Worm (Caenorhabditis elegans): Measurements from ENCODE around the gene xbp-1.

xbp-1 gene

DNA sequence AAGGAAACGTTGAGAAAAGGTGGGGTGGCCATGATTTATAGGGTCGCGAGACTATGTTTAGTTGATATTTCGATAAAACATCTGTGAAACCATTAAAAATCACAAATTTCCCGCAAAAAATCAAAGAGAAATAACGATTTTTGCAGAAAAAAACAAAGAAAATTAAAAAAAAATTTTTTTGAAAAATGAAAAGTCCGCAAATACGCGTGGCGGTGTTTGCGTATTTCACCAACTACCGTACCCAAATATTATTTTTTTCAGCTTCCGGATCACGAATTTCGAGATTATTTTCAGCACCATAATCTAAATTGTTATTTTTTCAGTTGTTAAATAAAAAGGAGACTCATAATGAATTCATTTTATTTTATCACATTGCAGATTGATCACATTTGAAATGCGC lies 36.5 kb downstream of the xbp-1 start:
- TF ChIP-seq tab-1 (GFP tag; IDR thresholded peaks at IDR 0.05) (no peak), ref-1 (GFP tag; conservative IDR thresholded peaks at IDR 0.05) (no peak), klf-2 (GFP tag; conservative IDR thresholded peaks at IDR 0.05) (no peak), ztf-29 (GFP tag; IDR thresholded peaks at IDR 0.05) (no peak), cog-1 (tag; optimal IDR thresholded peaks at IDR 0.05) (no peak), ztf-23 (GFP tag; IDR thresholded peaks at IDR 0.05) (no peak), flt-1 (GFP tag; IDR thresholded peaks at IDR 0.05) (no peak), med-1 (GFP tag; optimal IDR thresholded peaks at IDR 0.05; ENCODE audit: insufficient read depth) (no peak), T22C8.4 (GFP tag; IDR thresholded peaks at IDR 0.05) (no peak)

DNA sequence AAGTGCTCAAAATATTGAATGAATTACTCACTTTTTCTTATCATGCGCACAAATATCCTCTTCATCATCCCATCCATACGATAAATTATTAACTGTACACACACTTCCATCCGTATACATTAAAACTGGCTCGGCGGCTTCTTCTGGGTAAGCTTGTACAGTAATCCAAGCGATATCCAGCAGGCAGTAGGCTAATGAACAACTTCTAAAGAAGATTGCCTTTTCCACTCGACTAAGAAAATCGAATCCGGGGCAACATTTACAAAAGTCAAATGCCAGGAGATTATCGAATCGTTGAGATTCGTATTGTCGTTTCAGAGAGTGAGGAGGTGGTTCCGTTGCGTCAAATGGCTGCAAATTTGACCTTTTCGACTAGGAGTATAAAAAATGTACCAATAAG lies 37.8 kb downstream of the xbp-1 start:
- TF ChIP-seq ztf-23 (GFP tag; IDR thresholded peaks at IDR 0.05) (no peak), ref-1 (GFP tag; conservative IDR thresholded peaks at IDR 0.05) (no peak), T22C8.4 (GFP tag; IDR thresholded peaks at IDR 0.05) (no peak), med-1 (GFP tag; optimal IDR thresholded peaks at IDR 0.05; ENCODE audit: insufficient read depth) (no peak), klf-2 (GFP tag; conservative IDR thresholded peaks at IDR 0.05) (no peak), cog-1 (tag; optimal IDR thresholded peaks at IDR 0.05) (no peak), tab-1 (GFP tag; IDR thresholded peaks at IDR 0.05) (no peak), ztf-29 (GFP tag; IDR thresholded peaks at IDR 0.05) (no peak), flt-1 (GFP tag; IDR thresholded peaks at IDR 0.05) (no peak)

DNA sequence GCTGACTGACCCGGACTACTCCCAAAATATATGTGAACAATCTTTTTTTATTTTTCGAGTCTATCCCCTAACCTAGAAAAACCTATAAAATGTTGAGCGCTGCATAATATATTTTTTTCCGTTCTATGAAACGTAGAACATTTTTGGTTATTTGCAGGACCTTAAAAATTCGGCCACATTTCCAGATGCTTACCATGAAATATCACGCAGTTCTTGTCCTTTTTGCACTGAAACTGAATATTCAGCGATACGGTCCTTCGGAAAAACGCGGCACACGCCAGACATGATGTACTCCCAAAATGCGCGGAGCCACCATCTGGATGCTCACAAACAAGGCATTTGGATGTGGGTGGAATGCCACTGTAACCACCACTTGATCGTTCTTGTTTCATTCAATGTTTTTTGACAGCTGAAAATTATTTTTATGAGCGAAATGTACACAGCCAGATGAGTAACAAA lies 39.2 kb downstream of the xbp-1 start, which contains the start of gene nhr-20:
Gene nhr-20 (minus strand): TSS at position 409 of the 459 bp plus-strand sequence.
- TF ChIP-seq T22C8.4 (GFP tag; IDR thresholded peaks at IDR 0.05) = no peak

DNA sequence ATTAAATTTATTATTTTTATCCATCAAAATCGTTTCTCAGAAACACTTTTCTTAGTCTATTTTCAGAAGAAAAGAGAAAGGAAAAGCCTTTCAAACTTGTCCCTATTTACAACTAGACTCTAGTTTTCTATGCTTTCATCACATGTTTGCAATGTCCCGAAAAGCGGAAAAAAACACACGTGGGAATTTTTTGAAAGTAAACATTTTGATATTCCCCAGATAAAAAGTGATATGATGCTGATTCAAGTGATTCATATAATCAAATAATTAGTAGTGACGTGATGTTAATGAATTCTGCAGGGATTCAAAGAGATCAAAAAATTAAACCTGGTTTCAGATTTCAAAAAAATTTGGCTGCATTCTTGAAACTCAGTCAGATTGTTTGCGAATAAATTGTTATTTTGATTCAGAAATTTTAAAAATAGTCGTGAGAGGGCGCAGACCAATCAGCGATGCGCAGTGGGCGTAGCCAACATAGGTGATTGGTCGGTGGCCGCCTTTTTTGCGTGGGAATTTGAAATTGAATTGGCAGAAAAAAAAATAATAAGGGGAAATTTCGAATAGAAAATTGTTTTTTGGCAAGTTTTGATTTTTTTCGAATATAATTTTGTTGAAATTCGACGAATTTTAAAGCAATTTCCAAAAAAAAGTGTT lies 41.2 kb downstream of the xbp-1 start:
- TF ChIP-seq T22C8.4 (GFP tag; IDR thresholded peaks at IDR 0.05) (no peak), flt-1 (GFP tag; IDR thresholded peaks at IDR 0.05) (no peak), ref-1 (GFP tag; conservative IDR thresholded peaks at IDR 0.05) (no peak), klf-2 (GFP tag; conservative IDR thresholded peaks at IDR 0.05) (no peak), ztf-23 (GFP tag; IDR thresholded peaks at IDR 0.05) (no peak), cog-1 (tag; optimal IDR thresholded peaks at IDR 0.05) (no peak), tab-1 (GFP tag; IDR thresholded peaks at IDR 0.05) (no peak), ztf-29 (GFP tag; IDR thresholded peaks at IDR 0.05) (no peak), med-1 (GFP tag; optimal IDR thresholded peaks at IDR 0.05; ENCODE audit: insufficient read depth) (no peak)

DNA sequence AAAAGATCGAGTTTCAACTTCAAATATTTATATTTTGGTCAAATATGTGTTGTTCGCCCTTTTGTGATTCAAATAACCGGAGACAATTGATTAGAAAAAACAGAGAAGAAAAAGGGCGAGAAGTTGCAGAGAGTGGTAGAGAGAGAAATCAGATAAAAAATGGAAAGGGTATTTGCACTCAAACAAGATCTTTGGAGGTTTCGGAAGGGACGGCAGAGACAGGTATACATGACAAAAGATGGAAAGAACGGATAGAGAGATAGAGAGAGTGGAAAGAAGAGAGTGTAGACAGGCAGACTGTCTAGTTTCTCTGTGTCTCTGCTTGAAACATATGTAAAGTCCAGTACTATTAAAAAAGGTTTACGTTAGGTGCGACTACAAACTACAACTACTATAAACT lies 42.6 kb downstream of the xbp-1 start:
- TF ChIP-seq ref-1 (GFP tag; conservative IDR thresholded peaks at IDR 0.05) (no peak), med-1 (GFP tag; optimal IDR thresholded peaks at IDR 0.05; ENCODE audit: insufficient read depth) (no peak), flt-1 (GFP tag; IDR thresholded peaks at IDR 0.05) (no peak), T22C8.4 (GFP tag; IDR thresholded peaks at IDR 0.05) (no peak), tab-1 (GFP tag; IDR thresholded peaks at IDR 0.05) (no peak), ztf-23 (GFP tag; IDR thresholded peaks at IDR 0.05) (no peak), ztf-29 (GFP tag; IDR thresholded peaks at IDR 0.05) (no peak), klf-2 (GFP tag; conservative IDR thresholded peaks at IDR 0.05) (no peak)

DNA sequence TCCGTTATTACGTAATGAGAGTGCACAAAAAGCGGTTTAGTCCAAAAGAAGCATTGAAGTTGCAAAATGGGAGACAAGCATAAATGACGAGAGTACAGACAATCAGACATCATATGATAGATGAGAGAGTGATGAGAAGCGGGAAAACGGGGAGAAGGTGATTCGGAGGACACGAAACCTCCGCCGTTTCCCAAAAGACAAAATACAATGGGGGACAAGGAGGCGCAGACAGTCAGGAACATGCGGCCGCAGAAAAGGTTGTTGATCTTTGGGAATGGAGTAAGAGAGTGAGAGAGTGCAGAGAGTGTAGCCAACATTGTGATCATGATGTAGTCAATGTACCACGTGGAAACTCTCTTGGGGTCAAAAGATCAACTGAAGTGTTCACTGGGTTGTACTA lies 44.1 kb downstream of the xbp-1 start:
- TF ChIP-seq ref-1 (GFP tag; conservative IDR thresholded peaks at IDR 0.05) (no peak), T22C8.4 (GFP tag; IDR thresholded peaks at IDR 0.05) (no peak), med-1 (GFP tag; optimal IDR thresholded peaks at IDR 0.05; ENCODE audit: insufficient read depth) (no peak), tab-1 (GFP tag; IDR thresholded peaks at IDR 0.05) (no peak), cog-1 (tag; optimal IDR thresholded peaks at IDR 0.05) (peak; percentile 89), klf-2 (GFP tag; conservative IDR thresholded peaks at IDR 0.05) (no peak), flt-1 (GFP tag; IDR thresholded peaks at IDR 0.05) (0 out of 2 replicates have a peak, but pooled peaks have one; percentile 44), ztf-23 (GFP tag; IDR thresholded peaks at IDR 0.05) (0 out of 2 replicates have a peak, but pooled peaks have one; percentile 36), ztf-29 (GFP tag; IDR thresholded peaks at IDR 0.05) (no peak)

DNA sequence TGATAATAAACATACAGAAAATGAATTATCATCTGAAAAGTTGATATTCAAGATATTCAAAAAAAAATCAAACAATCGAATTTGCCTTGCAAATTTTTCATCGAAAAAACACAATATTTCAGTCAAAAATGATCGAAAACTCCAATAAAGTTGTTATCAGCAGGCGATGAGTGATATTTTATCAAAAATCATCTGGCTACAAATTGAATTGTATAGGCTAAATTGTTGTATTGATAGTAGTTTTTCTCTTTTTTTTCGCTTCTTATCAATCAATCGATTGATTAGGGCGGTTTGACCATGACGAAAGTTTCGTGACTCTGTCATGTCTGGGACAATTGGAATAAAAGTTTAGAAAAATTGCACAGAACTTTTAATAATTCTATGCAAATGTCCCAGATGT lies 46.5 kb downstream of the xbp-1 start:
- TF ChIP-seq flt-1 (GFP tag; IDR thresholded peaks at IDR 0.05) = no peak
- no peak for TF ChIP-seq T22C8.4 (GFP tag; IDR thresholded peaks at IDR 0.05)
- no peak for TF ChIP-seq ref-1 (GFP tag; conservative IDR thresholded peaks at IDR 0.05)
- TF ChIP-seq ztf-23 (GFP tag; IDR thresholded peaks at IDR 0.05) = no peak
- no peak for TF ChIP-seq cog-1 (tag; optimal IDR thresholded peaks at IDR 0.05)
- TF ChIP-seq ztf-29 (GFP tag; IDR thresholded peaks at IDR 0.05) = no peak
- TF ChIP-seq klf-2 (GFP tag; conservative IDR thresholded peaks at IDR 0.05) = no peak
- TF ChIP-seq med-1 (GFP tag; optimal IDR thresholded peaks at IDR 0.05; ENCODE audit: insufficient read depth) = no peak
- no peak for TF ChIP-seq tab-1 (GFP tag; IDR thresholded peaks at IDR 0.05)

DNA sequence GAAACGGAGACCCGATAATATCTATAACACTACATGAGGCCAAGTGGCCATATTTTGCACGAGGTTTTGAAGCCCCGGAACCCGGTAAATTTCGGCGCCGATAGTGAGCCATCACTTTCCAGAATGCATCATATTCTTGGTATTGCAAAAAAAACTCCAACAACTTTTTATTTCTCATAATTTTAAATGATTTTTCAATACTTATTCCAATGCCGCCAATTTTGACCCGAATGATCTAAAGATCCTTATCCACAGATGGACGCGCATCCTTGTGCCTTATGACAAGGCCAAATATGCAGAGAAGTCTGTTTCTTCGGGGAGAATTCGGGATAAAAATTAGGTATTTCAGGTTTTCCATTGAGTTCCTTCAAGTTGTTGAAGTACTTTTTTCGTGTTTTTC lies 47.6 kb downstream of the xbp-1 start:
- TF ChIP-seq med-1 (GFP tag; optimal IDR thresholded peaks at IDR 0.05; ENCODE audit: insufficient read depth) (no peak), tab-1 (GFP tag; IDR thresholded peaks at IDR 0.05) (no peak), ref-1 (GFP tag; conservative IDR thresholded peaks at IDR 0.05) (no peak), T22C8.4 (GFP tag; IDR thresholded peaks at IDR 0.05) (no peak), cog-1 (tag; optimal IDR thresholded peaks at IDR 0.05) (no peak), ztf-29 (GFP tag; IDR thresholded peaks at IDR 0.05) (no peak), ztf-23 (GFP tag; IDR thresholded peaks at IDR 0.05) (no peak), flt-1 (GFP tag; IDR thresholded peaks at IDR 0.05) (no peak), klf-2 (GFP tag; conservative IDR thresholded peaks at IDR 0.05) (no peak)

DNA sequence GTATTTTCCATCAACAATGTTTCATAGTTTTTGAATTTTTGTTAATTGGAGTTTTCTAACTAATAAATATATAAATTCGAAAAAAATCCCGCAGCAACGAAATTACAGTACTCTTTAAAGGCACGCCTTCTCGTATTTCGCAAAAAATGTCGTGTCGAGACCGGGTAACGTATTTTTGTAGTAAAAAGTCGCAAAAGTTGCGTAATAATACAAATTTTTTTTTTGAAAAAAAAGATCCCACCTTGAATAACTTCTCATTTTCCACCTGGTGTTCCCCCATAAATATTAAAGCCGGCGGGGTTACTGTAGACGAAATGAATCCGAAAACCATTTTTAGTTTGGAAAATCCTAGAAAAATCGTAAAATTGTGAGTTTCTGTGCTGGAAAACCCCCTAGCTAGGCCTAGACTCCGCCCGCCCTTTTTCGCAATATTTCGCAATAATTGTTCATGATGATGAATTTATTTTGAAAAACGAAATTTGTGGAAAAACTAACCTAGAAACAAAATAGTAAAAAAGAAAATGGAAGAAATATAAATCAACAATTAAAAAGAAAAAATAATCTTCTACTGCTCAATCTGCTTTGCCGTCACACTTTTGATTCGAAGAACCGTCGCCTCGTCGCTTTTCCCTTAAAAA lies 48.7 kb downstream of the xbp-1 start, which contains the start of gene F43C1.7:
Gene F43C1.7 (minus strand): TSS at position 351 of the 638 bp plus-strand sequence.
- no peak for TF ChIP-seq cog-1 (tag; optimal IDR thresholded peaks at IDR 0.05)
- TF ChIP-seq ref-1 (GFP tag; conservative IDR thresholded peaks at IDR 0.05) = no peak

DNA sequence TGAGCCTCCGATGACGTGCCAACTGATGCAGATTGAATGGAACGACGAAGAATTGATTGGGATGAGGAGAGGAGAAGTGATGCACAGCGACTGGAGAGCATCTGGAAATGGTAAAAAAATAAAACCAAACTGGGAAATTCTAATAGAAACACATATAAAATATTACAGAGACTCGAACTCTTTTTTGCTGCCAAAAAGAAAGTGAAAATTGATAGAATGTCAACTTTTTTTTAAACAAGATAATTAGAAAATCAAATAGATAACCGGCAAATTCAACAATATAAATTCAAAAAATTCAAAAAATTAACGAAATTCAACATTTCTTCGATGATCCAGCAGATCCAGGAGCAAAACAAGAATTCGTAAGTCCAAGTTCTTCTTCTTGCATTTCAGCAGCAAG lies 49.9 kb downstream of the xbp-1 start, which contains the start of gene mrpl-21:
Gene mrpl-21 (minus strand): TSS at position 101 of the 400 bp plus-strand sequence.
- TF ChIP-seq flt-1 (GFP tag; IDR thresholded peaks at IDR 0.05) (no peak), ztf-23 (GFP tag; IDR thresholded peaks at IDR 0.05) (no peak), klf-2 (GFP tag; conservative IDR thresholded peaks at IDR 0.05) (no peak), cog-1 (tag; optimal IDR thresholded peaks at IDR 0.05) (no peak), ref-1 (GFP tag; conservative IDR thresholded peaks at IDR 0.05) (no peak), ztf-29 (GFP tag; IDR thresholded peaks at IDR 0.05) (no peak), tab-1 (GFP tag; IDR thresholded peaks at IDR 0.05) (no peak), T22C8.4 (GFP tag; IDR thresholded peaks at IDR 0.05) (no peak), med-1 (GFP tag; optimal IDR thresholded peaks at IDR 0.05; ENCODE audit: insufficient read depth) (no peak)

All from whole organism, midembryonic.